Worm (Caenorhabditis elegans) whole organism, L3 larva: ENCODE data around the gene B0304.2.

Experiments
- nhr-12 ChIP-seq: fragments of 150-350 bp; optimal IDR thresholded peaks from 2 replicates; lab custom pipeline; 2014; ENCODE audit warnings: missing biosample characterization, missing genetic modification characterization
- ztf-11 ChIP-seq: fragments of 150-350 bp; optimal IDR thresholded peaks from 2 replicates; lab custom pipeline; 2014; ENCODE audit warnings: missing biosample characterization, missing genetic modification characterization

- TF ChIP-seq ztf-11 (tag; lab: Kevin White, UChicago): no peak
- no peak for TF ChIP-seq nhr-12
These were observed 25.0 kb downstream of the B0304.2 start for ce11 chrII:4548408-4548807.
